Fruit fly (Drosophila melanogaster): ENCODE data around the gene CG7560.

DNA sequence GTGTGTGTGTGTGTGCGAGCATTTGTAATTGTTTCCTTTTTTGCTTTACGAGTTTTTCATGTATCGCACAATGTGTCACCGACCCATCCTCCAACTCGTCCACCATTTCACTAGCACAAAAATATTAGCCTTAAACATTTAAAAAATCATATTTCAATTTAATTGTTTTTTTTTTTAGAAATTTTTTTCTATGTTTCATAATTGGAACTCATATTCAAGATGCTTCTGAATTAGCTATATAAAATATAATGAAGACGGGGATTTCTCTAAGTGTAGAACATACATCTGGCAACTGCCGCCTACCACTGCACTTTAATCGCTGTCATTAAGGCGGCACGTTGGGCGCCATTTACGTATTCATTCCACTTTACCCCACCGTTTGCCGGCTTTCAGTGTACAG is 14.6 kb downstream of the CG7560 start:
- TF ChIP-seq CG8478 (optimal IDR thresholded peaks at IDR 0.05) (no peak), EcR (GFP tag; optimal IDR thresholded peaks at IDR 0.05) (no peak), pan (optimal IDR thresholded peaks at IDR 0.05) (no peak), psq (optimal IDR thresholded peaks at IDR 0.05) (no peak)
